Worm (Caenorhabditis elegans) whole organism, L2 larva: ENCODE results near the gene K04C1.5.

ENCODE experiments used
- C34F6.9 ChIP-seq: fragments of 150-350 bp; optimal IDR thresholded peaks from 2 replicates; lab custom pipeline; 2014; ENCODE audit warnings: missing biosample characterization, missing genetic modification characterization
- F13H6.1 ChIP-seq: sonication (generic microtip); optimal IDR thresholded peaks from 2 replicates; lab custom pipeline; 2016; ENCODE audit warnings: missing genetic modification characterization, missing compliant biosample characterization
- R02D3.7 ChIP-seq: fragments of 150-350 bp; optimal IDR thresholded peaks from 2 replicates; lab custom pipeline; 2014; ENCODE audit warnings: missing biosample characterization, missing genetic modification characterization
- Y55F3AM.14 ChIP-seq: fragments of 200-800 bp; sonication (Bioruptor generic); optimal IDR thresholded peaks from 2 replicates; lab custom pipeline; 2018; ENCODE audit warnings: mild to moderate bottlenecking, missing genetic modification characterization, missing compliant biosample characterization
- ZK546.5 ChIP-seq: sonication (generic microtip); optimal IDR thresholded peaks from 2 replicates; lab custom pipeline; 2017; ENCODE audit warnings: missing biosample characterization, missing genetic modification characterization
- alr-1 ChIP-seq: fragments of 150-350 bp; optimal IDR thresholded peaks from 2 replicates; lab custom pipeline; 2014; ENCODE audit warnings: missing biosample characterization, missing genetic modification characterization
- aly-2 ChIP-seq: fragments of 150-350 bp; optimal IDR thresholded peaks from 2 replicates; lab custom pipeline; 2014; ENCODE audit warnings: missing biosample characterization, missing genetic modification characterization
- blmp-1 ChIP-seq: sonication (generic microtip); optimal IDR thresholded peaks from 2 replicates; lab custom pipeline; 2017; ENCODE audit warnings: missing genetic modification characterization, mild to moderate bottlenecking, missing compliant biosample characterization, antibody characterized with exemption, moderate library complexity; ENCODE audit not compliant: insufficient read depth
- crh-2 ChIP-seq: sonication (generic microtip); optimal IDR thresholded peaks from 2 replicates; lab custom pipeline; 2017; ENCODE audit warnings: missing biosample characterization, missing genetic modification characterization
- egl-27 ChIP-seq: sonication (generic microtip); optimal IDR thresholded peaks from 3 replicates; lab custom pipeline; 2017; ENCODE audit warnings: missing biosample characterization, missing genetic modification reagents, missing genetic modification characterization
- elt-1 ChIP-seq: fragments of 150-350 bp; optimal IDR thresholded peaks from 2 replicates; lab custom pipeline; 2014; ENCODE audit warnings: missing biosample characterization, missing genetic modification characterization
- elt-3 ChIP-seq: sonication (generic microtip); optimal IDR thresholded peaks from 2 replicates; lab custom pipeline; 2017; ENCODE audit warnings: missing biosample characterization, missing genetic modification characterization
- fos-1 ChIP-seq: fragments of 150-350 bp; optimal IDR thresholded peaks from 2 replicates; lab custom pipeline; 2014; ENCODE audit warnings: missing biosample characterization, missing genetic modification characterization
- lin-11 ChIP-seq: fragments of 150-350 bp; sonication (generic microtip); optimal IDR thresholded peaks from 2 replicates; lab custom pipeline; 2014; ENCODE audit warnings: missing biosample characterization, missing genetic modification characterization, inconsistent platforms, mixed read lengths
- lin-13 ChIP-seq: fragments of 150-350 bp; optimal IDR thresholded peaks from 2 replicates; lab custom pipeline; 2014; ENCODE audit warnings: missing biosample characterization, missing genetic modification reagents, missing genetic modification characterization
- lsy-2 ChIP-seq, 2 experiments: fragments of 150-350 bp in 1 of 2; sonication (generic microtip) in 1 of 2; optimal IDR thresholded peaks; 2 replicates each; lab custom pipeline; 2014 to 2017; ENCODE audit warnings: missing biosample characterization in 2 of 2, missing genetic modification characterization in 2 of 2
- mab-5 ChIP-seq: fragments of 150-350 bp; optimal IDR thresholded peaks from 2 replicates; lab custom pipeline; 2014; ENCODE audit warnings: missing biosample characterization, missing genetic modification characterization
- mbf-1 ChIP-seq: sonication (generic microtip); optimal IDR thresholded peaks from 2 replicates; lab custom pipeline; 2017; ENCODE audit warnings: missing biosample characterization, missing genetic modification characterization
- mdl-1 ChIP-seq, 2 experiments: fragments of 150-350 bp in 1 of 2; sonication (generic microtip) in 1 of 2; optimal IDR thresholded peaks; 2 replicates each; lab custom pipeline; 2017; ENCODE audit warnings: missing biosample characterization in 2 of 2, missing genetic modification characterization in 2 of 2
- nhr-11 ChIP-seq: fragments of 150-350 bp; optimal IDR thresholded peaks from 2 replicates; lab custom pipeline; 2014; ENCODE audit warnings: missing biosample characterization, missing genetic modification characterization
- nhr-12 ChIP-seq: fragments of 150-350 bp; optimal IDR thresholded peaks from 2 replicates; lab custom pipeline; 2014; ENCODE audit warnings: missing biosample characterization, missing genetic modification characterization
- nhr-129 ChIP-seq: fragments of 150-350 bp; optimal IDR thresholded peaks from 2 replicates; lab custom pipeline; 2014; ENCODE audit warnings: missing biosample characterization, missing genetic modification characterization
- nhr-23 ChIP-seq: fragments of 150-350 bp; optimal IDR thresholded peaks from 2 replicates; lab custom pipeline; 2014; ENCODE audit warnings: missing biosample characterization, missing genetic modification reagents, missing genetic modification characterization
- nhr-237 ChIP-seq: fragments of 150-350 bp; optimal IDR thresholded peaks from 2 replicates; lab custom pipeline; 2014; ENCODE audit warnings: missing biosample characterization, missing genetic modification characterization
- peb-1 ChIP-seq: fragments of 150-350 bp; optimal IDR thresholded peaks from 2 replicates; lab custom pipeline; 2014; ENCODE audit warnings: missing biosample characterization, missing genetic modification characterization
- sem-4 ChIP-seq: fragments of 150-350 bp; optimal IDR thresholded peaks from 2 replicates; lab custom pipeline; 2014; ENCODE audit warnings: missing biosample characterization, missing genetic modification reagents, missing genetic modification characterization
- sma-3 ChIP-seq: sonication (generic microtip); optimal IDR thresholded peaks from 2 replicates; lab custom pipeline; 2016; ENCODE audit warnings: missing genetic modification reagents, missing genetic modification characterization, missing compliant biosample characterization
- sma-9 ChIP-seq, 2 experiments: fragments of 150-350 bp in 1 of 2; sonication (generic microtip) in 1 of 2; optimal IDR thresholded peaks; 2 replicates each; lab custom pipeline; 2014 to 2016; ENCODE audit warnings: missing genetic modification characterization in 2 of 2, mild to moderate bottlenecking in 1 of 2, missing biosample characterization in 1 of 2, missing compliant biosample characterization in 1 of 2, missing genetic modification reagents in 1 of 2, moderate library complexity in 1 of 2
- unc-55 ChIP-seq: fragments of 150-350 bp; sonication (generic microtip); optimal IDR thresholded peaks from 3 replicates; lab custom pipeline; 2014; ENCODE audit warnings: missing biosample characterization, missing genetic modification reagents, missing genetic modification characterization
- zag-1 ChIP-seq: fragments of 150-350 bp; optimal IDR thresholded peaks from 2 replicates; lab custom pipeline; 2014; ENCODE audit warnings: missing biosample characterization, missing genetic modification characterization
- ztf-11 ChIP-seq: sonication (generic microtip); optimal IDR thresholded peaks from 2 replicates; lab custom pipeline; 2017; ENCODE audit warnings: missing biosample characterization, missing genetic modification characterization
- ztf-4 ChIP-seq: fragments of 150-350 bp; optimal IDR thresholded peaks from 2 replicates; lab custom pipeline; 2014; ENCODE audit warnings: missing biosample characterization, missing genetic modification characterization

The K04C1.5 gene

DNA sequence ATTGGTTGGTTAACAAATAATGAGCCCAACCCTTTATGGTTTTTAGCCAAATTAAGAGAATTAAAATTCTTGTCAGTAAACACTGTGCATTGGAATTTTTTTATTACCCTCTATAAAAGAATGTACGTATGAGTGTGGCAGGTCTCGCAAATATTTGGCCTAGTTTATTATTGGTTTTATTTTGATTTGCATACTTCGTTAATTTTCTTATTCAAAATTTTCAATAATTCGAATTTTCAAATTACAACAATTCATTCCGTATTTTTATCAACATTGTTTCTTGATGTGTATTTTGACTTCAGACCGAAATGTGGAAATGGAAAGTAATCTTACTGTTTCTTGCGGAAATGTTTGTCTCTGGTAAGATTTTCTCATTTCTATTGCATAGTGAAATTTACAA is 9.8 kb downstream of the K04C1.5 start, which contains the start of gene E02H4.4:
E02H4.4 (plus strand) TSS at position 301 of the 400 bp plus-strand sequence.
- no peak for TF ChIP-seq ztf-4 (tag; lab: Kevin White, UChicago)
- TF ChIP-seq sma-9 (GFP tag; optimal IDR thresholded peaks at IDR 0.05; lab: Kevin White, UChicago), result no peak
- no peak for TF ChIP-seq sma-9 (tag; optimal IDR thresholded peaks at IDR 0.05; lab: Kevin White, UChicago)
- TF ChIP-seq nhr-237 (tag; lab: Kevin White, UChicago), result no peak
- TF ChIP-seq alr-1 (tag; lab: Kevin White, UChicago), result no peak
- TF ChIP-seq nhr-23 (tag; lab: Kevin White, UChicago), result no peak
- TF ChIP-seq R02D3.7 (tag; lab: Kevin White, UChicago), result no peak
- no peak for TF ChIP-seq sma-3 (GFP tag; lab: Kevin White, UChicago)
- TF ChIP-seq mdl-1 (tag; optimal IDR thresholded peaks at IDR 0.05; lab: Kevin White, UChicago), result no peak
- no peak for TF ChIP-seq elt-3 (tag; lab: Kevin White, UChicago)
- TF ChIP-seq ZK546.5, result no peak
- TF ChIP-seq lin-11 (tag; lab: Kevin White, UChicago), result no peak
- TF ChIP-seq sem-4 (tag; lab: Kevin White, UChicago), result no peak
- TF ChIP-seq mbf-1 (tag; lab: Kevin White, UChicago), result no peak
- no peak for TF ChIP-seq ztf-11 (tag; lab: Kevin White, UChicago)

ce11 chrX:14263473-14263872 is 15.6 kb downstream of the K04C1.5 start, which contains the start of gene E02H4.8:
Gene E02H4.8 (minus strand): TSS chrX:14263573.
- TF ChIP-seq peb-1 (tag; lab: Kevin White, UChicago) (no peak), nhr-129 (tag; lab: Kevin White, UChicago) (no peak)

ce11 chrX:14267170-14267569 is 19.3 kb downstream of the K04C1.5 start:
- no peak for TF ChIP-seq elt-3 (tag; lab: Kevin White, UChicago)
- peak; percentile 29 for TF ChIP-seq elt-1 (tag; lab: Kevin White, UChicago)

ce11 chrX:14267781-14268180 is 19.9 kb downstream of the K04C1.5 start, which contains the start of gene del-1:
Gene del-1 (plus strand): TSS chrX:14268081.
- TF ChIP-seq nhr-12 (tag; lab: Kevin White, UChicago), result no peak
- TF ChIP-seq aly-2 (tag; lab: Kevin White, UChicago), result no peak
- no peak for TF ChIP-seq blmp-1
- no peak for TF ChIP-seq alr-1 (tag; lab: Kevin White, UChicago)

DNA sequence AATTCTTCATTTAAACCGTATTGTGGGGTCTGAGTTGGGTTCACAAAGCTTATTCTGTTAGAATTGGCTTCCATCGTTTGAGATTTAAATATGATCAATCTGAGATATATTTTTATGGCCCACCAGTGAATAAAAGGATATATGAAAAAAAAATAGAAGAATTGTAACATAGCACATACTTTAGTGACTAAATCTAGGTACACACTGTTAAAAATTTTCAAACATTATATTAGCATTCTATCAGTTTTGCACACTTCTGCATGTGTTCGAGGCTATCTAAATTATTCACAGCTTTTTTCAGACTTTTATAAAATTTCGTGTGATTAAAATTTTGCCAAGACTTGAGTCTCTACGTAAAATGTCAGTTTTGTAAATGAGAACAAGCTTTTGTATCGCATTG is 33.7 kb downstream of the K04C1.5 start, which contains the start of gene E02H4.2:
E02H4.2 (minus strand) TSS at position 101 of the 400 bp plus-strand sequence.
- TF ChIP-seq nhr-237 (tag; lab: Kevin White, UChicago) (no peak), aly-2 (tag; lab: Kevin White, UChicago) (no peak), lin-13 (no peak), sem-4 (tag; lab: Kevin White, UChicago) (no peak), fos-1 (tag; lab: Kevin White, UChicago) (no peak), mab-5 (no peak), egl-27 (no peak), peb-1 (tag; lab: Kevin White, UChicago) (no peak), ZK546.5 (no peak), unc-55 (GFP tag; lab: Kevin White, UChicago) (no peak), crh-2 (tag; lab: Kevin White, UChicago) (no peak), nhr-11 (tag; lab: Kevin White, UChicago) (no peak), Y55F3AM.14 (GFP tag; lab: Kevin White, UChicago) (no peak), alr-1 (tag; lab: Kevin White, UChicago) (no peak), R02D3.7 (tag; lab: Kevin White, UChicago) (no peak), zag-1 (tag; lab: Kevin White, UChicago) (no peak)

DNA sequence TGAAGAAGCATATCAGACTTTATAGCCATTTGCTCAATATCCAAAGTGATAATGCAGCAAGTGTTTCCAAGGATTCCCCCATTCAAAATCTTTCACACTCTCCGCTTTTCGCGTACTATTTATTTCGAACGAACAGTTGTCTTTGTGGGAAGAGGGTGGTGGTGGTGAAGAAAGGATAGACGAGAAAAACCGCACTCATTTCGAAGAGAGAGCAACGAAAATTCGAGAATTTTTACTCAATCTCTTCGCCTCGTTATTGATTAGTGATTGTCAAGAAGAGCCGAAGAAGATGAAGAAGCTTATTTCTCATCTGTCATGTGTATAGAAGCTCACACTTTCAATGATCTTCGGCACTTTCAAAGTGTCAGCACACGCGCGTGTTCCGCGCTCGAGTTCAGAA is 40.0 kb downstream of the K04C1.5 start:
- TF ChIP-seq sma-9 (GFP tag; optimal IDR thresholded peaks at IDR 0.05; lab: Kevin White, UChicago) (peak; percentile 75), sma-9 (tag; optimal IDR thresholded peaks at IDR 0.05; lab: Kevin White, UChicago) (no peak), crh-2 (tag; lab: Kevin White, UChicago) (peak; percentile 22), nhr-129 (tag; lab: Kevin White, UChicago) (peak; percentile 50), C34F6.9 (tag; lab: Kevin White, UChicago) (peak; percentile 30), egl-27 (no peak), fos-1 (tag; lab: Kevin White, UChicago) (no peak), F13H6.1 (tag; lab: Kevin White, UChicago) (peak; percentile 87), lsy-2 (tag; optimal IDR thresholded peaks at IDR 0.05; lab: Kevin White, UChicago) (peak in 1 of 2 experiments; percentile 51)
- TF ChIP-seq, all 48 proteins: peak for 6
